Fruit fly (Drosophila melanogaster): Measurements from ENCODE around the gene Ucp4C.
A peak's percentile ranks its signal among the peaks of the same experiment; 100 is the strongest.

DNA sequence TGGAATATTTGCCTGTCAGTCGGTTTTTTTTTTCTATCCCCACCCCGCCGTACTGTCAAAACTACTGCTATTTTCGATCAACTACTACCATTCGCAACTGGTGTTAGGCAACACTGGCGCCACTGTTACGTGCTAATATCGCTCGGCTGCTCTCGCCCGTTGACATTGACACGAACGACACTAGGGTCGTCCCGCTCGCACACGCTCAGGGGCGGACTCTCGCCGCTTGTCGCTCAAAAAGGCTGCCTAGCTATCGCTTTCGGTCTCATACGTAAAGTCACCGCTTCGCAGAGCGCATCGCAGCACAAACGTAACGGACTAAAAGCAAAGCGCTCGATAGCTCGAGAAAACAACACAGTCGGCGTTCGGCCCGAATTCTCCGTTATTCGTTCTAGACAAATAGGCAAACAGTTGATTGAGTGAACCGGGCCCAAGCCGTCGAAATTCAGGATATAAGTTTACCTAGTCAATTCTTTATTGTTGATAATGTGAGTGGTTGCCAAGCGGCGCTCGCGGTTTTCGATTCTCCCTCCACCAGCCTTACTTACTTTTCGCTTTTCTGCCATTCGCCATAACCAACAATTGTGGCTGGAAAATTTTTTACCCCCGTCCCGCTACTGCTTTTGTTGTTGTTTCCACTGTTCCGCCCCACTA lies 14.1 kb downstream of the Ucp4C start:
- TF ChIP-seq CG8301 (tag; optimal IDR thresholded peaks at IDR 0.05) (no peak), Snoo (tag; optimal IDR thresholded peaks at IDR 0.05) (peak; percentile 46), fd96Ca (GFP tag; IDR thresholded peaks at IDR 0.05) (no peak), Pif1A (GFP tag; optimal IDR thresholded peaks at IDR 0.05) (no peak), CG9948 (tag; optimal IDR thresholded peaks at IDR 0.05) (no peak), Ets98B (GFP tag; IDR thresholded peaks at IDR 0.05) (no peak)
